Worm (Caenorhabditis elegans): ENCODE results near the gene spig-6.

The spig-6 gene

DNA sequence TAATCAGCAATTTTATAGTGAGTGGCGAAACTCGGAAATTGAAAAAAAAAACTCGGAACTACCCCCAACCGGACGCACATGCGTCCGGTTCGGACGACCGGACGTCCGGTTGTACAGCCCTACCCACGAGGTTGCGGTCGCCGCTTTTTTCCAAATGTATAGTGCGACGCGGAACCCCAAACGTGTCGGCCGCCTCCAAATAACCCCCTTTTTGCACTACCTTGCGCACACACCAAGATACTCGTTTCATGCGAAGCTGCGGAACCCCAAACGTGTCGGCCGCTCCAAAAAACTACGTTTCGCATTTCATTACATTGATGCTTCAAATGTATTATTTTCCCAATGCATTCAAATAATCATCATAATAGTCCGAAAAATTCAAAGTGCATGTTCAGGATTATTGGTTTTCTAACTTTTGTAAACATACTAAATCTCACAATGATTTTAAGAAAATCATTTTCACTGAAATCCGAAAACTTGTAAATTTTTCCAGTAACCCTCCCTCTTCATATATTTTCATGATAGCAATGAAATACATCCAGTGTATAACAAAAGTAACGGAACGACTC is 9.3 kb upstream of the spig-6 start, which contains the start of gene srw-35:
Gene srw-35 (plus strand): TSS at position 519 of the 569 bp plus-strand sequence.
- TF ChIP-seq ceh-2 (tag; optimal IDR thresholded peaks at IDR 0.05) = no peak
- no peak for TF ChIP-seq ref-2 (tag; optimal IDR thresholded peaks at IDR 0.05)
- no peak for TF ChIP-seq fkh-10 (GFP tag; optimal IDR thresholded peaks at IDR 0.05)
- TF ChIP-seq pat-9 (tag; optimal IDR thresholded peaks at IDR 0.05) = no peak
- no peak for TF ChIP-seq Y22D7AL.16 (tag; optimal IDR thresholded peaks at IDR 0.05)
- no peak for TF ChIP-seq pha-2 (tag; optimal IDR thresholded peaks at IDR 0.05)
- no peak for TF ChIP-seq dmd-4 (tag; optimal IDR thresholded peaks at IDR 0.05; ENCODE audit: borderline replicate concordance)
- TF ChIP-seq ceh-24 (tag; optimal IDR thresholded peaks at IDR 0.05) = no peak
- no peak for TF ChIP-seq ceh-22 (tag; optimal IDR thresholded peaks at IDR 0.05)
- TF ChIP-seq ceh-34 (tag; optimal IDR thresholded peaks at IDR 0.05) = no peak
- no peak for TF ChIP-seq nhr-232 (tag; optimal IDR thresholded peaks at IDR 0.05)
- no peak for TF ChIP-seq unc-86 (tag; optimal IDR thresholded peaks at IDR 0.05)
- TF ChIP-seq ceh-31 (tag; optimal IDR thresholded peaks at IDR 0.05) = no peak
- no peak for TF ChIP-seq hlh-15 (tag; optimal IDR thresholded peaks at IDR 0.05)
- TF ChIP-seq ceh-45 (GFP tag; IDR thresholded peaks at IDR 0.05) = no peak
- TF ChIP-seq ama-1 (optimal IDR thresholded peaks at IDR 0.05) = no peak
- no peak for TF ChIP-seq C08G9.2 (tag; optimal IDR thresholded peaks at IDR 0.05)
- TF ChIP-seq dve-1 (tag; optimal IDR thresholded peaks at IDR 0.05) = no peak
- TF ChIP-seq ztf-16 (tag; optimal IDR thresholded peaks at IDR 0.05) = no peak
- no peak for TF ChIP-seq ceh-30 (tag; optimal IDR thresholded peaks at IDR 0.05)

- no peak for TF ChIP-seq T23F11.4 (GFP tag; optimal IDR thresholded peaks at IDR 0.05)
- no peak for TF ChIP-seq rnt-1 (tag; optimal IDR thresholded peaks at IDR 0.05)
- no peak for TF ChIP-seq pax-1 (tag; optimal IDR thresholded peaks at IDR 0.05)
- no peak for TF ChIP-seq pag-3 (tag; optimal IDR thresholded peaks at IDR 0.05; ENCODE audit: borderline replicate concordance)
- TF ChIP-seq pha-4 (tag; optimal IDR thresholded peaks at IDR 0.05) = no peak
- no peak for TF ChIP-seq unc-55 (GFP tag; optimal IDR thresholded peaks at IDR 0.05)
- TF ChIP-seq gmeb-2 (tag; optimal IDR thresholded peaks at IDR 0.05) = no peak
- TF ChIP-seq zip-5 (tag; optimal IDR thresholded peaks at IDR 0.05) = no peak
- TF ChIP-seq ahr-1 (tag; optimal IDR thresholded peaks at IDR 0.05) = no peak
- TF ChIP-seq hlh-8 (tag; optimal IDR thresholded peaks at IDR 0.05) = no peak
- no peak for TF ChIP-seq ceh-14 (tag; optimal IDR thresholded peaks at IDR 0.05)
- TF ChIP-seq pat-9 (tag; optimal IDR thresholded peaks at IDR 0.05) = no peak
- no peak for TF ChIP-seq F13H6.1 (tag; optimal IDR thresholded peaks at IDR 0.05)
- TF ChIP-seq ceh-19 (GFP tag; optimal IDR thresholded peaks at IDR 0.05) = no peak
- no peak for TF ChIP-seq lin-11 (tag; optimal IDR thresholded peaks at IDR 0.05)
- no peak for TF ChIP-seq ref-2 (tag; optimal IDR thresholded peaks at IDR 0.05)
- TF ChIP-seq ztf-16 (tag; optimal IDR thresholded peaks at IDR 0.05) = no peak
- no peak for TF ChIP-seq pros-1 (tag; optimal IDR thresholded peaks at IDR 0.05)
- TF ChIP-seq madf-2 (tag; optimal IDR thresholded peaks at IDR 0.05) = no peak
Measured at ce11 chrV:16479275-16479674, 2.1 kb upstream of the spig-6 start, which contains the start of gene T08G3.11. TSS of gene T08G3.11 (minus strand) at chrV:16479375.

- TF ChIP-seq C08G9.2 (tag; optimal IDR thresholded peaks at IDR 0.05) (no peak), pha-4 (tag; optimal IDR thresholded peaks at IDR 0.05) (no peak), gmeb-2 (tag; optimal IDR thresholded peaks at IDR 0.05) (no peak), ahr-1 (tag; optimal IDR thresholded peaks at IDR 0.05) (no peak), C38D4.7 (GFP tag; optimal IDR thresholded peaks at IDR 0.05) (no peak), ceh-45 (GFP tag; IDR thresholded peaks at IDR 0.05) (no peak), nfya-1 (tag; optimal IDR thresholded peaks at IDR 0.05) (no peak), unc-3 (GFP tag; conservative IDR thresholded peaks at IDR 0.05) (no peak), unc-3 (tag; optimal IDR thresholded peaks at IDR 0.05) (no peak), pat-9 (tag; optimal IDR thresholded peaks at IDR 0.05) (no peak), ceh-31 (tag; optimal IDR thresholded peaks at IDR 0.05) (no peak)
Measured at ce11 chrV:16483044-16483443, 1.7 kb downstream of the spig-6 start, which contains the start of gene F57E7.2. TSS of gene F57E7.2 (minus strand) at chrV:16483144.

Data from whole organism, late embryonic.